Fruit fly (Drosophila melanogaster): ENCODE data around the gene vri.

DNA sequence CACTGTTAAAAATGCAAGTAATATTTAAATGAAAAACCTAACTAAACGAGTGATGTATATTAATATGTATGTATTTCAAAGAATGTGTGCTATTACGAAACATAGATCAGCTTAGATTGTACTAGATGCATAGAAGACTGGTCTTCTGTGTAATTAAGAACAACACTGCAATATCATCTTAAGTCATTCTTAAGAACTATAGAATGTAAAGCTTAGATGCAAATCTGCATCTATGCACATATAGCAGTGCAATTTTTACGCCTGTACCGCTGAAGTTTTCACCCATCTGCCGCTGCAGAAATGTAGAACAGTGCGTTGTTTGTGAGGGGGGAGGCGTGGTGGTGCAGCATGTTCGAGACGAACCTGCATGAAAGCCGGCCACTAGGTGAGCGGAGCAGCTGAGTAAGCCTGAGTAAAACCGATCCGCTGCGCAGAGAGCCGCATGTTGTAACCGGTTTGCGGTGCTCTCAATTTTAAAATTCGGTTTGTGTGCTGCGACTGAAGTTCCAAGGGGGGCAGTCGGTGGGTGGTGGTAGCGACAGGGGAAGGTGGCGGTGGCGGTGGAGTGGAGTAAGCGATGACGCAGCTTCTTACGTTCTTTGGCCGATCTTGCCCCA lies 8.0 kb downstream of the vri start:
- no peak for TF ChIP-seq jing (GFP tag; optimal IDR thresholded peaks at IDR 0.05)
- TF ChIP-seq en (GFP tag; optimal IDR thresholded peaks at IDR 0.05): no peak
- TF ChIP-seq tx (GFP tag; optimal IDR thresholded peaks at IDR 0.05): no peak
- peak; percentile 69 for TF ChIP-seq phol (tag; optimal IDR thresholded peaks at IDR 0.05)
- no peak for TF ChIP-seq CG12299 (tag; optimal IDR thresholded peaks at IDR 0.05)
- TF ChIP-seq ssp (GFP tag; IDR thresholded peaks at IDR 0.05): no peak
- no peak for TF ChIP-seq ind (GFP tag; optimal IDR thresholded peaks at IDR 0.05)
- no peak for TF ChIP-seq lbe (GFP tag; optimal IDR thresholded peaks at IDR 0.05)
- no peak for TF ChIP-seq CG4404 (GFP tag; IDR thresholded peaks at IDR 0.05)
- no peak for TF ChIP-seq h (optimal IDR thresholded peaks at IDR 0.05)

Data from whole organism, embryonic.